Fruit fly (Drosophila melanogaster) whole organism: ENCODE measurements around the gene CG8907.

Experiments
- CG8478 ChIP-seq: fragments of >200 bp; optimal IDR thresholded peaks from 2 replicates; lab custom pipeline; 2018; ENCODE audit warnings: inconsistent platforms
- EcR ChIP-seq, 2 experiments: fragments of >200 bp; optimal IDR thresholded peaks; 2 replicates each; lab custom pipeline; 2017; ENCODE audit warnings: missing biosample characterization in 2 of 2, missing genetic modification characterization in 2 of 2, missing genetic modification reagents in 2 of 2
- psq ChIP-seq: fragments of >200 bp; optimal IDR thresholded peaks from 2 replicates; lab custom pipeline; 2017
- usp ChIP-seq: fragments of >200 bp; optimal IDR thresholded peaks from 2 replicates; lab custom pipeline; 2017; ENCODE audit warnings: missing biosample characterization, missing genetic modification characterization, mixed read lengths

dm6 chr3R:16980958-16981623, 27.0 kb upstream of the CG8907 start:
- TF ChIP-seq psq (lab: Kevin White, UChicago) (no peak), CG8478 (lab: Kevin White, UChicago) (no peak), usp (GFP tag; lab: Kevin White, UChicago) (no peak), EcR (GFP tag; optimal IDR thresholded peaks at IDR 0.05; lab: Kevin White, UChicago) (no peak)
